Fruit fly (Drosophila melanogaster): ENCODE results near the gene CG42570.

Gene CG42570

dm6 chr3L:15713932-15714492 is 3.6 kb upstream of the CG42570 start:
- peak; percentile 32 for TF ChIP-seq Crg-1 (GFP tag; optimal IDR thresholded peaks at IDR 0.05)
- TF ChIP-seq cnc (optimal IDR thresholded peaks at IDR 0.05) = no peak
- TF ChIP-seq CG7045 (GFP tag; optimal IDR thresholded peaks at IDR 0.05) = peak; percentile 80
- TF ChIP-seq bab1 (GFP tag; optimal IDR thresholded peaks at IDR 0.05) = no peak
- peak; percentile 7 for TF ChIP-seq tj (GFP tag; optimal IDR thresholded peaks at IDR 0.05)
- TF ChIP-seq CG1620 (GFP tag; optimal IDR thresholded peaks at IDR 0.05) = peak; percentile 52
- TF ChIP-seq CG5204 (GFP tag; optimal IDR thresholded peaks at IDR 0.05) = peak; percentile 44
- peak; percentile 56 for TF ChIP-seq Mnt (GFP tag; optimal IDR thresholded peaks at IDR 0.05)
- TF ChIP-seq CG11617 (GFP tag; optimal IDR thresholded peaks at IDR 0.05) = peak; percentile 67
- TF ChIP-seq Hr96 (GFP tag; optimal IDR thresholded peaks at IDR 0.05) = peak; percentile 28
- TF ChIP-seq pad (GFP tag; optimal IDR thresholded peaks at IDR 0.05) = peak; percentile 23
- TF ChIP-seq toe (GFP tag; optimal IDR thresholded peaks at IDR 0.05) = peak; percentile 15
- TF ChIP-seq CG12768 (GFP tag; optimal IDR thresholded peaks at IDR 0.05) = peak; percentile 57
- TF ChIP-seq ovo (GFP tag; optimal IDR thresholded peaks at IDR 0.05) = peak; percentile 37
- TF ChIP-seq cic (GFP tag; optimal IDR thresholded peaks at IDR 0.05) = peak; percentile 76
- TF ChIP-seq CG14711 (tag; optimal IDR thresholded peaks at IDR 0.05) = no peak
- TF ChIP-seq kay (GFP tag; ENCODE audit: borderline replicate concordance) = peak; percentile 64
- TF ChIP-seq CG33017 (tag; optimal IDR thresholded peaks at IDR 0.05) = peak; percentile 50
- peak; percentile 50 for TF ChIP-seq Clk (GFP tag; optimal IDR thresholded peaks at IDR 0.05)
- peak; percentile 56 for TF ChIP-seq CG7101 (tag; optimal IDR thresholded peaks at IDR 0.05)

dm6 chr3L:15715788-15716503 is 1.7 kb upstream of the CG42570 start, which contains the start of gene CG42571:
TSS of gene CG42571 (plus strand) at chr3L:15716453.
- TF ChIP-seq CG1620 (GFP tag; optimal IDR thresholded peaks at IDR 0.05) = peak; percentile 24
- TF ChIP-seq Crg-1 (GFP tag; optimal IDR thresholded peaks at IDR 0.05) = peak; percentile 50
- TF ChIP-seq CG5204 (GFP tag; optimal IDR thresholded peaks at IDR 0.05) = no peak
- TF ChIP-seq pad (GFP tag; optimal IDR thresholded peaks at IDR 0.05) = peak; percentile 18
- no peak for TF ChIP-seq cnc (optimal IDR thresholded peaks at IDR 0.05)
- peak; percentile 27 for TF ChIP-seq Mnt (GFP tag; optimal IDR thresholded peaks at IDR 0.05)
- TF ChIP-seq Hr96 (GFP tag; optimal IDR thresholded peaks at IDR 0.05) = no peak
- peak; percentile 15 for TF ChIP-seq CG7045 (GFP tag; optimal IDR thresholded peaks at IDR 0.05)
- no peak for TF ChIP-seq bab1 (GFP tag; optimal IDR thresholded peaks at IDR 0.05)
- TF ChIP-seq CG7101 (tag; optimal IDR thresholded peaks at IDR 0.05) = no peak
- no peak for TF ChIP-seq tj (GFP tag; optimal IDR thresholded peaks at IDR 0.05)
- peak; percentile 44 for TF ChIP-seq kay (GFP tag; ENCODE audit: borderline replicate concordance)
- TF ChIP-seq CG33017 (tag; optimal IDR thresholded peaks at IDR 0.05) = no peak
- TF ChIP-seq toe (GFP tag; optimal IDR thresholded peaks at IDR 0.05) = no peak
- peak; percentile 46 for TF ChIP-seq ovo (GFP tag; optimal IDR thresholded peaks at IDR 0.05)
- TF ChIP-seq cic (GFP tag; optimal IDR thresholded peaks at IDR 0.05) = peak; percentile 8
- TF ChIP-seq CG11617 (GFP tag; optimal IDR thresholded peaks at IDR 0.05) = peak; percentile 12
- peak; percentile 36 for TF ChIP-seq CG12768 (GFP tag; optimal IDR thresholded peaks at IDR 0.05)
- TF ChIP-seq Clk (GFP tag; optimal IDR thresholded peaks at IDR 0.05) = no peak
- no peak for TF ChIP-seq CG14711 (tag; optimal IDR thresholded peaks at IDR 0.05)

- no peak for TF ChIP-seq Mnt (GFP tag; optimal IDR thresholded peaks at IDR 0.05)
- TF ChIP-seq pad (GFP tag; optimal IDR thresholded peaks at IDR 0.05) = no peak
- TF ChIP-seq cnc (optimal IDR thresholded peaks at IDR 0.05) = no peak
- no peak for TF ChIP-seq CG14711 (tag; optimal IDR thresholded peaks at IDR 0.05)
Observed at dm6 chr3L:15720224-15720623, 2.6 kb downstream of the CG42570 start.

- no peak for TF ChIP-seq CG33017 (tag; optimal IDR thresholded peaks at IDR 0.05)
- TF ChIP-seq CG5204 (GFP tag; optimal IDR thresholded peaks at IDR 0.05) = no peak
- TF ChIP-seq CG12768 (GFP tag; optimal IDR thresholded peaks at IDR 0.05) = no peak
- no peak for TF ChIP-seq CG1620 (GFP tag; optimal IDR thresholded peaks at IDR 0.05)
- no peak for TF ChIP-seq pad (GFP tag; optimal IDR thresholded peaks at IDR 0.05)
- no peak for TF ChIP-seq Clk (GFP tag; optimal IDR thresholded peaks at IDR 0.05)
- no peak for TF ChIP-seq CG7045 (GFP tag; optimal IDR thresholded peaks at IDR 0.05)
- TF ChIP-seq tj (GFP tag; optimal IDR thresholded peaks at IDR 0.05) = no peak
- TF ChIP-seq Mnt (GFP tag; optimal IDR thresholded peaks at IDR 0.05) = no peak
- TF ChIP-seq cic (GFP tag; optimal IDR thresholded peaks at IDR 0.05) = no peak
- TF ChIP-seq CG14711 (tag; optimal IDR thresholded peaks at IDR 0.05) = no peak
- no peak for TF ChIP-seq toe (GFP tag; optimal IDR thresholded peaks at IDR 0.05)
- TF ChIP-seq CG7101 (tag; optimal IDR thresholded peaks at IDR 0.05) = no peak
- no peak for TF ChIP-seq cnc (optimal IDR thresholded peaks at IDR 0.05)
- TF ChIP-seq kay (GFP tag; ENCODE audit: borderline replicate concordance) = no peak
- TF ChIP-seq Crg-1 (GFP tag; optimal IDR thresholded peaks at IDR 0.05) = no peak
- TF ChIP-seq bab1 (GFP tag; optimal IDR thresholded peaks at IDR 0.05) = no peak
- no peak for TF ChIP-seq CG11617 (GFP tag; optimal IDR thresholded peaks at IDR 0.05)
- TF ChIP-seq ovo (GFP tag; optimal IDR thresholded peaks at IDR 0.05) = no peak
Observed at dm6 chr3L:15720905-15721304, 3.3 kb downstream of the CG42570 start.

dm6 chr3L:15726799-15727198 is 9.2 kb downstream of the CG42570 start:
- TF ChIP-seq bab1 (GFP tag; optimal IDR thresholded peaks at IDR 0.05) (no peak), ovo (GFP tag; optimal IDR thresholded peaks at IDR 0.05) (no peak), CG11617 (GFP tag; optimal IDR thresholded peaks at IDR 0.05) (no peak), toe (GFP tag; optimal IDR thresholded peaks at IDR 0.05) (no peak), cnc (optimal IDR thresholded peaks at IDR 0.05) (no peak), CG33017 (tag; optimal IDR thresholded peaks at IDR 0.05) (no peak), pad (GFP tag; optimal IDR thresholded peaks at IDR 0.05) (no peak), kay (GFP tag; ENCODE audit: borderline replicate concordance) (no peak), Mnt (GFP tag; optimal IDR thresholded peaks at IDR 0.05) (no peak), Crg-1 (GFP tag; optimal IDR thresholded peaks at IDR 0.05) (no peak), CG12768 (GFP tag; optimal IDR thresholded peaks at IDR 0.05) (no peak), CG14711 (tag; optimal IDR thresholded peaks at IDR 0.05) (no peak), CG5204 (GFP tag; optimal IDR thresholded peaks at IDR 0.05) (no peak), Hr96 (GFP tag; optimal IDR thresholded peaks at IDR 0.05) (no peak), CG7101 (tag; optimal IDR thresholded peaks at IDR 0.05) (no peak), CG1620 (GFP tag; optimal IDR thresholded peaks at IDR 0.05) (no peak), tj (GFP tag; optimal IDR thresholded peaks at IDR 0.05) (no peak)
